Fruit fly (Drosophila melanogaster) whole organism, embryonic: ENCODE measurements around the gene Npc2a.

Source experiments
- Bdp1 ChIP-seq: fragments of 200-800 bp; sonication (Bioruptor generic); optimal IDR thresholded peaks from 3 replicates; lab custom pipeline; 2016; ENCODE audit warnings: missing biosample characterization, missing genetic modification characterization
- CG10979 ChIP-seq: fragments of 200-800 bp; sonication (Bioruptor generic); optimal IDR thresholded peaks from 2 replicates; lab custom pipeline; 2018; ENCODE audit warnings: missing biosample characterization, mild to moderate bottlenecking, missing genetic modification characterization, moderate library complexity
- CG11504 ChIP-seq: fragments of 200-800 bp; sonication (Bioruptor generic); optimal IDR thresholded peaks from 3 replicates; lab custom pipeline; 2019; ENCODE audit warnings: missing biosample characterization, mild to moderate bottlenecking, missing genetic modification characterization, moderate library complexity
- CG11560 ChIP-seq: fragments of 200-800 bp; sonication (Bioruptor generic); IDR thresholded peaks from 3 replicates; pipeline ENCODE4 v1.3.6; 2022; ENCODE audit warnings: missing biosample characterization, missing genetic modification characterization
- CG11695 ChIP-seq: fragments of 200-800 bp; sonication (Bioruptor generic); IDR thresholded peaks from 3 replicates; pipeline ENCODE4 v1.3.6; 2022; ENCODE audit warnings: missing biosample characterization, missing genetic modification characterization
- CG13123 ChIP-seq: fragments of 200-800 bp; sonication (Bioruptor generic); optimal IDR thresholded peaks from 2 replicates; lab custom pipeline; 2016; ENCODE audit warnings: missing biosample characterization, missing genetic modification characterization
- CG14050 ChIP-seq: fragments of 200-800 bp; sonication (Bioruptor generic); IDR thresholded peaks from 3 replicates; pipeline ENCODE4 v1.3.6; 2022; ENCODE audit warnings: missing biosample characterization, missing genetic modification characterization
- CG14667 ChIP-seq: fragments of 200-800 bp; sonication (Bioruptor generic); IDR thresholded peaks from 2 replicates; pipeline ENCODE4 v1.3.6; 2022; ENCODE audit warnings: missing biosample characterization, missing genetic modification characterization
- CG1792 ChIP-seq: fragments of 200-800 bp; sonication (Bioruptor generic); optimal IDR thresholded peaks from 2 replicates; lab custom pipeline; 2016; ENCODE audit warnings: missing biosample characterization, missing genetic modification characterization
- CG2129 ChIP-seq: fragments of 200-800 bp; sonication (Bioruptor generic); IDR thresholded peaks from 2 replicates; pipeline ENCODE4 v1.3.6; 2022; ENCODE audit warnings: missing biosample characterization, missing genetic modification characterization; ENCODE audit not compliant: partially characterized antibody
- CG31441 ChIP-seq: fragments of 200-800 bp; sonication (Bioruptor generic); IDR thresholded peaks from 2 replicates; pipeline ENCODE4 v1.3.6; 2022; ENCODE audit warnings: missing biosample characterization, missing genetic modification characterization
- CG32772 ChIP-seq: fragments of 200-800 bp; sonication (Bioruptor generic); IDR thresholded peaks from 2 replicates; pipeline ENCODE4 v1.3.6; 2022; ENCODE audit warnings: missing biosample characterization, missing genetic modification characterization
- CG3838 ChIP-seq: fragments of 200-800 bp; sonication (Bioruptor generic); optimal IDR thresholded peaks from 3 replicates; lab custom pipeline; 2016; ENCODE audit warnings: missing biosample characterization, missing genetic modification characterization
- CG6689 ChIP-seq: fragments of 200-800 bp; sonication (Bioruptor generic); IDR thresholded peaks from 2 replicates; pipeline ENCODE4 v1.3.6; 2022; ENCODE audit warnings: missing biosample characterization, missing genetic modification characterization
- CG7372 ChIP-seq: fragments of 200-800 bp; sonication (Bioruptor generic); IDR thresholded peaks from 2 replicates; pipeline ENCODE4 v1.3.6; 2022; ENCODE audit warnings: missing biosample characterization, missing genetic modification characterization
- CG8089 ChIP-seq: fragments of 200-800 bp; sonication (Bioruptor generic); optimal IDR thresholded peaks from 3 replicates; lab custom pipeline; 2016; ENCODE audit warnings: missing biosample characterization, missing genetic modification characterization
- CG8281 ChIP-seq: fragments of 200-800 bp; sonication (Bioruptor generic); optimal IDR thresholded peaks from 2 replicates; lab custom pipeline; 2018; ENCODE audit warnings: missing biosample characterization, mild to moderate bottlenecking, missing genetic modification characterization, moderate library complexity
- CG8290 ChIP-seq, 3 experiments: fragments of 200-800 bp; sonication (Bioruptor generic); optimal IDR thresholded peaks; 2 replicates each; lab custom pipeline; 2016 to 2019; ENCODE audit warnings: missing biosample characterization in 3 of 3, missing genetic modification characterization in 3 of 3, mild to moderate bottlenecking in 2 of 3, moderate library complexity in 1 of 3
- CG8924 ChIP-seq: fragments of 200-800 bp; optimal IDR thresholded peaks from 3 replicates; lab custom pipeline; 2019; ENCODE audit warnings: missing biosample characterization, mild to moderate bottlenecking, missing genetic modification characterization, moderate library complexity
- CHES-1-like ChIP-seq: fragments of 200-800 bp; sonication (Bioruptor generic); optimal IDR thresholded peaks from 2 replicates; lab custom pipeline; 2016; ENCODE audit warnings: missing biosample characterization, missing genetic modification characterization
- Chrac-16 ChIP-seq: fragments of 200-800 bp; sonication (Bioruptor generic); optimal IDR thresholded peaks from 3 replicates; lab custom pipeline; 2016; ENCODE audit warnings: missing biosample characterization, missing genetic modification characterization
- E2f1 ChIP-seq: fragments of 200-800 bp; sonication (Bioruptor generic); IDR thresholded peaks from 2 replicates; pipeline ENCODE4 v1.3.6; 2022; ENCODE audit warnings: missing biosample characterization, missing genetic modification characterization
- Ets97D ChIP-seq: fragments of 200-800 bp; sonication (Bioruptor generic); optimal IDR thresholded peaks from 3 replicates; lab custom pipeline; 2016; ENCODE audit warnings: missing biosample characterization, missing genetic modification characterization
- Fer1 ChIP-seq: fragments of 200-800 bp; sonication (Bioruptor generic); optimal IDR thresholded peaks from 2 replicates; lab custom pipeline; 2017; ENCODE audit warnings: missing biosample characterization, mild to moderate bottlenecking, missing genetic modification characterization
- Hr39 ChIP-seq: fragments of >200 bp; optimal IDR thresholded peaks from 2 replicates; lab custom pipeline; 2017
- Optix ChIP-seq: fragments of 200-800 bp; sonication (Bioruptor generic); IDR thresholded peaks from 3 replicates; pipeline ENCODE4 v1.3.6; 2022; ENCODE audit warnings: missing biosample characterization, missing genetic modification characterization
- Tbp ChIP-seq: fragments of >200 bp; optimal IDR thresholded peaks from 2 replicates; lab custom pipeline; 2018; ENCODE audit warnings: missing biosample characterization, missing genetic modification characterization
- al ChIP-seq: fragments of 200-800 bp; sonication (Bioruptor generic); IDR thresholded peaks from 2 replicates; pipeline ENCODE4 v1.3.6; 2022; ENCODE audit warnings: missing biosample characterization, missing genetic modification characterization
- az2 ChIP-seq: fragments of 200-800 bp; sonication (Bioruptor generic); optimal IDR thresholded peaks from 3 replicates; lab custom pipeline; 2016; ENCODE audit warnings: missing biosample characterization, missing genetic modification characterization
- chm ChIP-seq: fragments of 200-800 bp; sonication (Bioruptor generic); IDR thresholded peaks from 2 replicates; pipeline ENCODE4 v1.3.6; 2022; ENCODE audit warnings: missing biosample characterization, missing genetic modification characterization
- dati ChIP-seq: fragments of 200-800 bp; sonication (Bioruptor generic); IDR thresholded peaks from 2 replicates; pipeline ENCODE4 v1.3.6; 2022; ENCODE audit warnings: missing biosample characterization, missing genetic modification characterization
- exex ChIP-seq: fragments of 200-800 bp; sonication (Bioruptor generic); optimal IDR thresholded peaks from 4 replicates; lab custom pipeline; 2018; ENCODE audit warnings: missing biosample characterization, mild to moderate bottlenecking, missing genetic modification characterization, moderate library complexity
- gcm2 ChIP-seq: fragments of 200-800 bp; sonication (Bioruptor generic); optimal IDR thresholded peaks from 2 replicates; lab custom pipeline; 2016; ENCODE audit warnings: missing biosample characterization, missing genetic modification characterization
- ind ChIP-seq: fragments of 200-800 bp; sonication (Bioruptor generic); optimal IDR thresholded peaks from 3 replicates; lab custom pipeline; 2016; ENCODE audit warnings: missing biosample characterization, missing genetic modification characterization
- kah ChIP-seq: fragments of 200-800 bp; sonication (Bioruptor generic); optimal IDR thresholded peaks from 2 replicates; lab custom pipeline; 2018; ENCODE audit warnings: missing biosample characterization, mild to moderate bottlenecking, missing genetic modification characterization
- ken ChIP-seq: fragments of 200-800 bp; sonication (Bioruptor generic); IDR thresholded peaks from 3 replicates; pipeline ENCODE4 v1.3.6; 2022; ENCODE audit warnings: missing biosample characterization, missing genetic modification characterization
- lab ChIP-seq: fragments of 200-800 bp; sonication (Bioruptor generic); optimal IDR thresholded peaks from 3 replicates; lab custom pipeline; 2017; ENCODE audit warnings: missing biosample characterization, missing genetic modification characterization, mild to moderate bottlenecking, moderate library complexity, missing genetic modification reagents
- nau ChIP-seq: fragments of 200-800 bp; sonication (Bioruptor generic); optimal IDR thresholded peaks from 3 replicates; lab custom pipeline; 2017; ENCODE audit warnings: missing biosample characterization, mild to moderate bottlenecking, missing genetic modification characterization, missing genetic modification reagents
- nom ChIP-seq: fragments of 200-800 bp; sonication (Bioruptor generic); optimal IDR thresholded peaks from 2 replicates; lab custom pipeline; 2017; ENCODE audit warnings: missing biosample characterization, missing genetic modification characterization, mild to moderate bottlenecking, moderate library complexity, missing genetic modification reagents
- odd ChIP-seq: fragments of 200-800 bp; sonication (Bioruptor generic); optimal IDR thresholded peaks from 2 replicates; lab custom pipeline; 2017; ENCODE audit warnings: missing biosample characterization, mild to moderate bottlenecking, missing genetic modification characterization
- org-1 ChIP-seq: fragments of 200-800 bp; sonication (Bioruptor generic); optimal IDR thresholded peaks from 2 replicates; lab custom pipeline; 2017; ENCODE audit warnings: missing biosample characterization, missing genetic modification characterization
- otp ChIP-seq: fragments of 200-800 bp; sonication (Bioruptor generic); IDR thresholded peaks from 3 replicates; pipeline ENCODE4, ENCODE4 v1.3.6; 2022; ENCODE audit warnings: missing biosample characterization, missing genetic modification characterization
- repo ChIP-seq: fragments of 200-800 bp; sonication (Bioruptor generic); optimal IDR thresholded peaks from 2 replicates; lab custom pipeline; 2016; ENCODE audit warnings: missing biosample characterization, missing genetic modification characterization
- run ChIP-seq: fragments of 200-800 bp; sonication (Bioruptor generic); optimal IDR thresholded peaks from 3 replicates; lab custom pipeline; 2018; ENCODE audit warnings: missing biosample characterization, mild to moderate bottlenecking, missing genetic modification characterization
- sd ChIP-seq: fragments of 200-800 bp; sonication (Bioruptor generic); optimal IDR thresholded peaks from 3 replicates; lab custom pipeline; 2018; ENCODE audit warnings: missing biosample characterization, mild to moderate bottlenecking, missing genetic modification characterization, moderate library complexity
- sens ChIP-seq: fragments of 200-800 bp; sonication (Bioruptor generic); peaks from one replicate; lab custom pipeline; 2016; ENCODE audit warnings: missing biosample characterization, missing genetic modification characterization
- sr ChIP-seq: fragments of 200-800 bp; sonication (Bioruptor generic); IDR thresholded peaks from 3 replicates; pipeline ENCODE4 v1.3.6; 2022; ENCODE audit warnings: missing biosample characterization, missing genetic modification characterization
- usp ChIP-seq: fragments of >200 bp; optimal IDR thresholded peaks from 2 replicates; lab custom pipeline; 2017; ENCODE audit warnings: missing biosample characterization, missing genetic modification characterization

Npc2a gene

DNA sequence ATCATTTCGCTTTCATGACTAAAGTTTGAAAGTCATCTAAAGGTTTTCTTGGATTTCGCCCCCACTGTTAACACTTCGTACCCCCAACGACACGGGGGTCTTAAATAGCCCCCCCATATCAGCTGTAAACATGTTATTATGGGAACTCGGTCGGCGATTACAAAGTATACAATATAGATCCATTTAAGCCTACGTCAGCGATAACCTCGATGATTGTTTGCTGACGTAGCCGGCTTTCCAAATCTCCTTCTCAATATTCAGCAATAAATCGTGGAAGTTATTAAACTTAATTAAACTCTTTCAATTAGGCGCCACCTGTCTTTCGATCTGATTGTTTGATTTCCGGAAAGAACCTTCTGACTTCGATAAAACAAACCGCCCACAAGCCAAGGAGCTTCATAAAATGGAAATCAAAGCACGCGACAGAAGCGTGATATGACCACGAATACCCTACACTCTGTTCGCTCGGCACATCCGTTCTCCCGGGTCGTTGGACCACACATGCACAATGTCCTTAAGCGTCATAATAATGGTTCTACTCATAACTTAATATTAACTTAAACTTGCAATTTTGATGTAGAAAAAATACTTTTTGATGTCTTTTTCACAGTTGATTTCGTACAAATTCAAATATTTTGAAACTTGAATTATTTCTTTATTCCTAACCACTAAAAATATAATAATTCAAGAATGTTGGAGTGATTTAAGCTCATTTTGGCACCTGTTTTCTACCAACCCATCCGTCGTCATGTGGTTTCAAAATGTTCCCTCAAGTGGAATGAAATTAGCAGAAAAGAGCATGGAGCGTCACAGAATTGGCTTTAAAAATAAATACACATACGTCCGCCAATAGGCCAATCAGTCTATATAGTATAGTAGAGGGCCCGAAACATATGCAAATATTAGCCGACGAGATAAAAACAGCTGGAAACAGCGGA lies 1.5 kb upstream of the Npc2a start (continued):
- no peak for TF ChIP-seq CG2129 (GFP tag; lab: Robert Waterston, UW)
- peak; percentile 54 for TF ChIP-seq sens
- peak; percentile 99 for TF ChIP-seq exex (tag; lab: Kevin White, UChicago)
- TF ChIP-seq chm (GFP tag; lab: Robert Waterston, UW), result no peak; the same call in 1 of the 2 replicates
- peak; percentile 25 for TF ChIP-seq Chrac-16 (GFP tag; lab: Kevin White, UChicago)
- no peak for TF ChIP-seq CG3838
- no peak for TF ChIP-seq CG10979 (tag; lab: Kevin White, UChicago)
- TF ChIP-seq Fer1 (GFP tag; lab: Kevin White, UChicago), result peak; percentile 16
- TF ChIP-seq CG32772, result peak; percentile 20; the same call in 1 of the 2 replicates
- no peak for TF ChIP-seq dati (GFP tag; lab: Robert Waterston, UW)
- peak; percentile 2 for TF ChIP-seq CG13123
- TF ChIP-seq nau (GFP tag; lab: Kevin White, UChicago), result no peak
- peak; percentile 17 for TF ChIP-seq sd (tag; lab: Kevin White, UChicago)
- peak; percentile 72 for TF ChIP-seq CG11504 (tag; lab: Kevin White, UChicago)
- TF ChIP-seq al, result peak; percentile 51; the same call in 1 of the 2 replicates
- no peak for TF ChIP-seq CG7372 (GFP tag; lab: Robert Waterston, UW)
- TF ChIP-seq gcm2, result peak; percentile 21
- no peak for TF ChIP-seq odd (GFP tag; lab: Kevin White, UChicago)
- TF ChIP-seq CG8924, result peak; percentile 38
- TF ChIP-seq CG8089, result no peak
- TF ChIP-seq CG11560 (tag; lab: Robert Waterston, UW), result 0 out of 3 replicates have a peak, but pooled peaks have one; percentile 45
- TF ChIP-seq ken (GFP tag; lab: Robert Waterston, UW), result peak; percentile 31; the same call in 1 of the 3 replicates
- TF ChIP-seq CG14050, result peak; percentile 52
- no peak for TF ChIP-seq CHES-1-like (GFP tag; lab: Kevin White, UChicago)
- TF ChIP-seq otp, result 0 out of 3 replicates have a peak, but pooled peaks have one; percentile 49
- no peak for TF ChIP-seq CG8290 (GFP tag; optimal IDR thresholded peaks at IDR 0.05; lab: Kevin White, UChicago)
- peak in 1 of 2 experiments; percentile 73 for TF ChIP-seq CG8290 (tag; optimal IDR thresholded peaks at IDR 0.05; lab: Kevin White, UChicago)
- peak; percentile 23; the same call in 1 of the 2 replicates for TF ChIP-seq E2f1 (GFP tag; lab: Robert Waterston, UW)
- TF ChIP-seq CG14667 (GFP tag; lab: Robert Waterston, UW), result 0 out of 2 replicates have a peak, but pooled peaks have one; percentile 19
- TF ChIP-seq repo, result peak; percentile 19
- no peak for TF ChIP-seq org-1 (GFP tag; lab: Kevin White, UChicago)
- TF ChIP-seq az2 (GFP tag; lab: Kevin White, UChicago), result peak; percentile 19
- TF ChIP-seq Ets97D (GFP tag; lab: Kevin White, UChicago), result peak; percentile 11
- TF ChIP-seq Bdp1 (GFP tag; lab: Kevin White, UChicago), result peak; percentile 4
- TF ChIP-seq lab, result peak; percentile 50
- peak; percentile 9 for TF ChIP-seq CG8281 (tag; lab: Kevin White, UChicago)
- no peak for TF ChIP-seq run (tag; lab: Kevin White, UChicago)
- no peak for TF ChIP-seq usp (GFP tag; lab: Kevin White, UChicago)
- no peak for TF ChIP-seq Hr39 (lab: Kevin White, UChicago)
- 0 out of 2 replicates have a peak, but pooled peaks have one; percentile 44 for TF ChIP-seq CG31441 (GFP tag; lab: Robert Waterston, UW)
- TF ChIP-seq kah, result no peak
- peak; percentile 47; the same call in 1 of the 3 replicates for TF ChIP-seq CG11695 (GFP tag; lab: Robert Waterston, UW)
- peak; percentile 51 for TF ChIP-seq ind
- TF ChIP-seq Optix (GFP tag; lab: Robert Waterston, UW), result no peak
- no peak for TF ChIP-seq nom
- peak; percentile 21 for TF ChIP-seq CG1792 (GFP tag; lab: Kevin White, UChicago)
- TF ChIP-seq CG6689 (GFP tag; lab: Robert Waterston, UW), result 0 out of 2 replicates have a peak, but pooled peaks have one; percentile 28
- no peak for TF ChIP-seq Tbp
- TF ChIP-seq sr (GFP tag; lab: Robert Waterston, UW), result peak; percentile 28; the same call in 1 of the 3 replicates
